Worm (Caenorhabditis elegans) whole organism, late embryonic: ENCODE results near the gene nas-13.

ENCODE experiments used
- ceh-9 ChIP-seq: sonication (generic microtip); optimal IDR thresholded peaks from 2 replicates; lab custom pipeline; 2016; ENCODE audit warnings: mild to moderate bottlenecking, missing genetic modification characterization, inconsistent platforms, missing compliant biosample characterization
- che-1 ChIP-seq: sonication (generic microtip); optimal IDR thresholded peaks from 2 replicates; lab custom pipeline; 2016; ENCODE audit warnings: mild to moderate bottlenecking, missing genetic modification characterization, missing compliant biosample characterization
- dmd-4 ChIP-seq: sonication (generic microtip); optimal IDR thresholded peaks from 2 replicates; lab custom pipeline; 2016; ENCODE audit warnings: borderline replicate concordance, missing genetic modification characterization, missing compliant biosample characterization
- elt-4 ChIP-seq: sonication (generic microtip); optimal IDR thresholded peaks from 2 replicates; lab custom pipeline; 2016; ENCODE audit warnings: missing genetic modification characterization, missing compliant biosample characterization
- pqm-1 ChIP-seq: sonication (generic microtip); optimal IDR thresholded peaks from 2 replicates; lab custom pipeline; 2016; ENCODE audit warnings: missing genetic modification characterization, missing compliant biosample characterization
- rnt-1 ChIP-seq: sonication (generic microtip); optimal IDR thresholded peaks from 2 replicates; lab custom pipeline; 2016; ENCODE audit warnings: missing genetic modification characterization, missing compliant biosample characterization

DNA sequence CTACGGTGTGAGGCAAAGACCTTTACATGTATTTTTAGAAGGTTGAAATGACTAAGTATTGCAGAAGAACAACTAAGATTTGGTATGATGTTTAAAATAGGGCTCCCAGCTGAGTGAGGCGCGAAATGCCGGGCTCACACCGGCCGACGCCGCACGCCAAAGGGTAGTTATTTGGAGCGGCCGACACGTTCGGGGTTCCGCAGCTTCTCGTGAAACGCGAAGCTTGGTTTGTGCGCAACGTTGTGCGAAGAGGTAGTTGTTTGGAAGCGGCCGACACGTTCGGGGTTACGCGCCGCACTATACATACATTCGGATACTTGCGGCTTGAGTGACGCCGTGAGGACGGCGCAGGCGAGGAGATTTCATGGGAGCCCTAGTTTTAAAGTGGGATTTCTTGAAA is 39.8 kb downstream of the nas-13 start:
- TF ChIP-seq rnt-1 (tag; lab: Kevin White, UChicago) (no peak), ceh-9 (tag; lab: Kevin White, UChicago) (no peak), che-1 (no peak), dmd-4 (no peak), pqm-1 (tag; lab: Kevin White, UChicago) (no peak), elt-4 (no peak)
